Fruit fly (Drosophila melanogaster) whole organism, prepupa: ENCODE measurements around the gene CG11893.

Experiments used
- CG11762 ChIP-seq: fragments of 200-800 bp; sonication (Bioruptor generic); optimal IDR thresholded peaks from 3 replicates; lab custom pipeline; 2016; ENCODE audit warnings: missing biosample characterization, missing genetic modification characterization; ENCODE audit not compliant: insufficient read depth
- CG32006 ChIP-seq: fragments of 200-800 bp; sonication (Bioruptor generic); optimal IDR thresholded peaks from 3 replicates; lab custom pipeline; 2017; ENCODE audit warnings: missing biosample characterization, mild to moderate bottlenecking, missing genetic modification characterization
- CG6163 ChIP-seq: fragments of 200-800 bp; sonication (Bioruptor generic); IDR thresholded peaks from 3 replicates; pipeline ENCODE4 v1.3.6; 2022; ENCODE audit warnings: missing biosample characterization, missing genetic modification characterization
- Sox102F ChIP-seq: fragments of 200-800 bp; sonication (Bioruptor generic); optimal IDR thresholded peaks from 2 replicates; lab custom pipeline; 2016; ENCODE audit warnings: missing biosample characterization, mild to moderate bottlenecking, missing genetic modification characterization
- fd59A ChIP-seq: fragments of 200-800 bp; sonication (Bioruptor generic); optimal IDR thresholded peaks from 2 replicates; lab custom pipeline; 2017; ENCODE audit warnings: missing biosample characterization, mild to moderate bottlenecking, missing genetic modification characterization, missing genetic modification reagents
- fd85E ChIP-seq: fragments of 200-800 bp; sonication (Bioruptor generic); optimal IDR thresholded peaks from 3 replicates; lab custom pipeline; 2016; ENCODE audit warnings: missing biosample characterization, missing genetic modification characterization
- topi ChIP-seq: fragments of 200-800 bp; sonication (Bioruptor generic); optimal IDR thresholded peaks from 3 replicates; lab custom pipeline; 2016; ENCODE audit warnings: missing biosample characterization, missing genetic modification characterization

DNA sequence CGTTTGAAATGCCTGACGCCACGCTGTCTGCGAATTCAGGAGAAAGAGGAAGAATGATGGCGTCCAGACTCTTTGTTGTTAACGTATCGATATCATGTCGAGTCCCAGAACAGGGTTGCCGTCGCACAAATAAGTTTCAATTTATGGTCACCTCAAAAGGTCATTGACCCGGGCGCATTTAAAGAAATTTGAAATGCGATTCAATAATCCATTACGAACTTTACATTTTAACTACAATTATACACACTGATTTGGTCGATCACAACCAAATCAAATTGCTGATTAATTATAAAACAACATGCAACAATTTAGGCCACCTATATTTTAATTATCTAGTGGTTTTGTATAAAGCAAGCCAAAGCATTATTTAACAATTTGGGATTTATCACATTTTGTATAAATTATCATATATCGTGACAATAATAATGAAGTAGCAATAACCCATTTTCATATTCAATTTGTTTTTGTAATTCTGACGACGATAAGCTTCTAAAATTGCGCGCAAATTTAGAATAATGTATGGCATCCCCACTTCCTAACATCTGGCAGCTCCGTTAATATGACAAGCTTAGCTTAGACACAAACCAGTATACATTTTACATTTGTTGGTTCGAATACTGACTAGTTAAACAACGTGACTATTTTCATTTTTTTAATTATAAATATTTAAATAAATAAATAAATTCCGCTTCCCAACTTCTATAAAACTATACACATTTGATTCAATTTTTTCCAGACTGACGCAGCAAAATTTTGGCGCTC, 44.5 kb upstream of the CG11893 start, which contains the start of gene bam:
- no peak for TF ChIP-seq fd85E (GFP tag; lab: Kevin White, UChicago)
- TF ChIP-seq CG32006 (GFP tag; lab: Kevin White, UChicago), result no peak
- no peak for TF ChIP-seq topi (GFP tag; lab: Kevin White, UChicago)
- no peak for TF ChIP-seq fd59A (GFP tag; lab: Kevin White, UChicago)
- no peak for TF ChIP-seq CG11762 (GFP tag; lab: Kevin White, UChicago)
- TF ChIP-seq CG6163, result no peak
- no peak for TF ChIP-seq Sox102F
